Fruit fly (Drosophila melanogaster) whole organism, embryonic: ENCODE data around the gene dec.
A peak's percentile ranks its signal among the peaks of the same experiment; 100 is the strongest.

Source experiments
- BEAF-32 ChIP-seq: fragments of 200-800 bp; sonication (Bioruptor generic); optimal IDR thresholded peaks from 3 replicates; lab custom pipeline; 2017; ENCODE audit warnings: missing biosample characterization, missing genetic modification characterization, mild to moderate bottlenecking, moderate library complexity, missing genetic modification reagents
- CG10267 ChIP-seq: fragments of 200-800 bp; sonication (Bioruptor generic); optimal IDR thresholded peaks from 2 replicates; lab custom pipeline; 2018; ENCODE audit warnings: missing biosample characterization, mild to moderate bottlenecking, missing genetic modification characterization, moderate library complexity
- CG10565 ChIP-seq: fragments of 200-800 bp; sonication (Bioruptor generic); optimal IDR thresholded peaks from 3 replicates; lab custom pipeline; 2016; ENCODE audit warnings: missing biosample characterization, mild to moderate bottlenecking, missing genetic modification characterization
- CG12155 ChIP-seq: fragments of 200-800 bp; sonication (Bioruptor generic); optimal IDR thresholded peaks from 3 replicates; lab custom pipeline; 2016; ENCODE audit warnings: missing biosample characterization, missing genetic modification characterization
- CG13424 ChIP-seq: fragments of 200-800 bp; sonication (Bioruptor generic); optimal IDR thresholded peaks from 2 replicates; lab custom pipeline; 2019; ENCODE audit warnings: missing biosample characterization, mild to moderate bottlenecking, missing genetic modification characterization, moderate library complexity
- CG15514 ChIP-seq: fragments of 200-800 bp; sonication (Bioruptor generic); optimal IDR thresholded peaks from 3 replicates; lab custom pipeline; 2017; ENCODE audit warnings: missing biosample characterization, missing genetic modification characterization, mild to moderate bottlenecking, moderate library complexity, missing genetic modification reagents
- CG1603 ChIP-seq: fragments of 200-800 bp; sonication (Bioruptor generic); optimal IDR thresholded peaks from 2 replicates; lab custom pipeline; 2019; ENCODE audit warnings: missing biosample characterization, mild to moderate bottlenecking, missing genetic modification characterization, moderate library complexity
- CG16813 ChIP-seq: fragments of 200-800 bp; sonication (Bioruptor generic); IDR thresholded peaks from 3 replicates; pipeline ENCODE4 v1.3.6; 2022; ENCODE audit warnings: missing biosample characterization, missing genetic modification characterization; ENCODE audit not compliant: partially characterized antibody
- CG17912 ChIP-seq: fragments of 200-800 bp; sonication (Bioruptor generic); optimal IDR thresholded peaks from 2 replicates; lab custom pipeline; 2018; ENCODE audit warnings: missing biosample characterization, mild to moderate bottlenecking, missing genetic modification characterization
- CG1832 ChIP-seq: fragments of 200-800 bp; sonication (Bioruptor generic); optimal IDR thresholded peaks from 2 replicates; lab custom pipeline; 2017; ENCODE audit warnings: missing biosample characterization, mild to moderate bottlenecking, missing genetic modification characterization, inconsistent platforms
- CG2202 ChIP-seq: fragments of 200-800 bp; sonication (Bioruptor generic); optimal IDR thresholded peaks from 2 replicates; lab custom pipeline; 2018; ENCODE audit warnings: missing biosample characterization, mild to moderate bottlenecking, missing genetic modification characterization
- CG2712 ChIP-seq: fragments of 200-800 bp; optimal IDR thresholded peaks from 3 replicates; lab custom pipeline; 2019; ENCODE audit warnings: missing biosample characterization, mild to moderate bottlenecking, missing genetic modification characterization, moderate library complexity
- CG30403 ChIP-seq: fragments of 200-800 bp; sonication (Bioruptor generic); optimal IDR thresholded peaks from 3 replicates; lab custom pipeline; 2016; ENCODE audit warnings: missing biosample characterization, missing genetic modification characterization
- CG31441 ChIP-seq: fragments of 200-800 bp; sonication (Bioruptor generic); IDR thresholded peaks from 2 replicates; pipeline ENCODE4 v1.3.6; 2022; ENCODE audit warnings: missing biosample characterization, missing genetic modification characterization
- CG32532 ChIP-seq: fragments of 200-800 bp; sonication (Bioruptor generic); IDR thresholded peaks from 2 replicates; pipeline ENCODE4 v1.3.6; 2022; ENCODE audit warnings: missing biosample characterization, missing genetic modification characterization
- CG4282 ChIP-seq: fragments of 200-800 bp; sonication (Bioruptor generic); optimal IDR thresholded peaks from 2 replicates; lab custom pipeline; 2016; ENCODE audit warnings: missing biosample characterization, missing genetic modification characterization
- CG4424 ChIP-seq: fragments of 200-800 bp; sonication (Bioruptor generic); optimal IDR thresholded peaks from 3 replicates; lab custom pipeline; 2016; ENCODE audit warnings: missing biosample characterization, missing genetic modification characterization
- CG8944 ChIP-seq: fragments of 200-800 bp; sonication (Bioruptor generic); optimal IDR thresholded peaks from 3 replicates; lab custom pipeline; 2016; ENCODE audit warnings: missing biosample characterization, missing genetic modification characterization
- D19B ChIP-seq: fragments of 200-800 bp; sonication (Bioruptor generic); optimal IDR thresholded peaks from 2 replicates; lab custom pipeline; 2017; ENCODE audit warnings: missing biosample characterization, mild to moderate bottlenecking, missing genetic modification characterization
- Doc3 ChIP-seq: fragments of 200-800 bp; sonication (Bioruptor generic); IDR thresholded peaks from 3 replicates; pipeline ENCODE4 v1.3.6; 2022; ENCODE audit warnings: missing biosample characterization, missing genetic modification characterization; ENCODE audit not compliant: partially characterized antibody
- Fer2 ChIP-seq: fragments of 200-800 bp; sonication (Bioruptor generic); optimal IDR thresholded peaks from 2 replicates; lab custom pipeline; 2018; ENCODE audit warnings: missing biosample characterization, mild to moderate bottlenecking, missing genetic modification characterization, moderate library complexity
- HLH54F ChIP-seq: fragments of 200-800 bp; sonication (Bioruptor generic); optimal IDR thresholded peaks from 3 replicates; lab custom pipeline; 2016; ENCODE audit warnings: missing biosample characterization, missing genetic modification characterization
- HmgZ ChIP-seq: fragments of 200-800 bp; sonication (Bioruptor generic); optimal IDR thresholded peaks from 2 replicates; lab custom pipeline; 2018; ENCODE audit warnings: missing biosample characterization, mild to moderate bottlenecking, missing genetic modification characterization
- Optix ChIP-seq: fragments of 200-800 bp; sonication (Bioruptor generic); IDR thresholded peaks from 3 replicates; pipeline ENCODE4 v1.3.6; 2022; ENCODE audit warnings: missing biosample characterization, missing genetic modification characterization
- PHDP ChIP-seq: fragments of 200-800 bp; sonication (Bioruptor generic); optimal IDR thresholded peaks from 3 replicates; lab custom pipeline; 2018; ENCODE audit warnings: missing biosample characterization, mild to moderate bottlenecking, missing genetic modification characterization, moderate library complexity
- Side ChIP-seq: fragments of 200-800 bp; sonication (Bioruptor generic); optimal IDR thresholded peaks from 2 replicates; lab custom pipeline; 2016; ENCODE audit warnings: missing biosample characterization, missing genetic modification characterization
- Six4 ChIP-seq: fragments of 200-800 bp; sonication (Bioruptor generic); optimal IDR thresholded peaks from 2 replicates; lab custom pipeline; 2016; ENCODE audit warnings: missing biosample characterization, missing genetic modification characterization
- Sry-δ ChIP-seq: fragments of 200-800 bp; sonication (Bioruptor generic); optimal IDR thresholded peaks from 2 replicates; lab custom pipeline; 2016; ENCODE audit warnings: missing biosample characterization, missing genetic modification characterization
- Ssrp ChIP-seq: fragments of 200-800 bp; sonication (Bioruptor generic); optimal IDR thresholded peaks from 2 replicates; lab custom pipeline; 2018; ENCODE audit warnings: missing biosample characterization, mild to moderate bottlenecking, missing genetic modification characterization, moderate library complexity
- Xbp1 ChIP-seq: fragments of 200-800 bp; sonication (Bioruptor generic); optimal IDR thresholded peaks from 3 replicates; lab custom pipeline; 2016; ENCODE audit warnings: missing biosample characterization, mild to moderate bottlenecking, missing genetic modification characterization
- ap ChIP-seq: fragments of 200-800 bp; sonication (Bioruptor generic); IDR thresholded peaks from 2 replicates; pipeline ENCODE4 v1.3.6; 2022; ENCODE audit warnings: missing biosample characterization, missing genetic modification characterization
- chn ChIP-seq: fragments of 200-800 bp; sonication (Bioruptor generic); optimal IDR thresholded peaks from 2 replicates; lab custom pipeline; 2016; ENCODE audit warnings: missing biosample characterization, missing genetic modification characterization
- danr ChIP-seq: fragments of 200-800 bp; sonication (Bioruptor generic); IDR thresholded peaks from 2 replicates; pipeline ENCODE4 v1.3.6; 2022; ENCODE audit warnings: missing biosample characterization, missing genetic modification characterization
- emc ChIP-seq: fragments of 200-800 bp; sonication (Bioruptor generic); optimal IDR thresholded peaks from 2 replicates; lab custom pipeline; 2016; ENCODE audit warnings: missing biosample characterization, missing genetic modification characterization
- gce ChIP-seq: fragments of 200-800 bp; sonication (Bioruptor generic); IDR thresholded peaks from 3 replicates; pipeline ENCODE4 v1.3.6; 2022; ENCODE audit warnings: missing biosample characterization, missing genetic modification characterization
- gro ChIP-seq: fragments of 200-800 bp; sonication (Bioruptor generic); optimal IDR thresholded peaks from 2 replicates; lab custom pipeline; 2016; ENCODE audit warnings: missing biosample characterization, missing genetic modification characterization
- gsb-n ChIP-seq: fragments of 200-800 bp; sonication (Bioruptor generic); optimal IDR thresholded peaks from 3 replicates; lab custom pipeline; 2018; ENCODE audit warnings: missing biosample characterization, mild to moderate bottlenecking, missing genetic modification characterization
- hb ChIP-seq: fragments of 200-800 bp; sonication (Bioruptor generic); IDR thresholded peaks from 3 replicates; pipeline ENCODE4 v1.3.6; 2022; ENCODE audit warnings: missing biosample characterization, missing genetic modification characterization; ENCODE audit not compliant: partially characterized antibody
- knrl ChIP-seq: fragments of 200-800 bp; sonication (Bioruptor generic); IDR thresholded peaks from 3 replicates; pipeline ENCODE4 v1.3.6; 2022; ENCODE audit warnings: missing biosample characterization, missing genetic modification characterization; ENCODE audit not compliant: partially characterized antibody
- lmd ChIP-seq: fragments of 200-800 bp; sonication (Bioruptor generic); IDR thresholded peaks from 2 replicates; pipeline ENCODE4 v1.3.6; 2022; ENCODE audit warnings: missing biosample characterization, missing genetic modification characterization
- odd ChIP-seq: fragments of 200-800 bp; sonication (Bioruptor generic); optimal IDR thresholded peaks from 2 replicates; lab custom pipeline; 2017; ENCODE audit warnings: missing biosample characterization, mild to moderate bottlenecking, missing genetic modification characterization
- pb ChIP-seq: fragments of 200-800 bp; sonication (Bioruptor generic); optimal IDR thresholded peaks from 3 replicates; lab custom pipeline; 2016; ENCODE audit warnings: missing biosample characterization, missing genetic modification characterization
- pho ChIP-seq: fragments of 200-800 bp; sonication (Bioruptor generic); optimal IDR thresholded peaks from 2 replicates; lab custom pipeline; 2016; ENCODE audit warnings: missing biosample characterization, missing genetic modification characterization
- repo ChIP-seq: fragments of 200-800 bp; sonication (Bioruptor generic); optimal IDR thresholded peaks from 2 replicates; lab custom pipeline; 2016; ENCODE audit warnings: missing biosample characterization, missing genetic modification characterization
- sisA ChIP-seq: fragments of 200-800 bp; sonication (Bioruptor generic); IDR thresholded peaks from 2 replicates; pipeline ENCODE4 v1.3.6; 2022; ENCODE audit warnings: missing biosample characterization, missing genetic modification characterization
- slbo ChIP-seq: fragments of 200-800 bp; sonication (Bioruptor generic); IDR thresholded peaks from 2 replicates; pipeline ENCODE4 v1.3.6; 2022; ENCODE audit warnings: missing biosample characterization, missing genetic modification characterization
- sna ChIP-seq: fragments of 200-800 bp; sonication (Bioruptor generic); IDR thresholded peaks from 2 replicates; pipeline ENCODE4 v1.3.6; 2022; ENCODE audit warnings: missing biosample characterization, missing genetic modification characterization; ENCODE audit not compliant: partially characterized antibody
- tap ChIP-seq: fragments of 200-800 bp; optimal IDR thresholded peaks from 3 replicates; lab custom pipeline; 2019; ENCODE audit warnings: missing biosample characterization, mild to moderate bottlenecking, missing genetic modification characterization, moderate library complexity

dec gene

dm6 chrX:7901153-7902038 is 28.4 kb upstream of the dec start, which contains the start of the genes RpS6 and bys (continued):
- no peak for TF ChIP-seq gsb-n
- no peak for TF ChIP-seq emc
- no peak for TF ChIP-seq Ssrp (tag; lab: Kevin White, UChicago)
- peak; percentile 23 for TF ChIP-seq Side (GFP tag; lab: Kevin White, UChicago)
- peak; percentile 11 for TF ChIP-seq CG13424 (tag; lab: Kevin White, UChicago)
- peak; percentile 83 for TF ChIP-seq knrl (GFP tag; lab: Robert Waterston, UW)
- TF ChIP-seq pho = no peak
- peak; percentile 62 for TF ChIP-seq gro
- TF ChIP-seq CG2202 (tag; lab: Kevin White, UChicago) = peak; percentile 14
- TF ChIP-seq ap = no peak
- peak; percentile 43; the same call in 1 of the 2 replicates for TF ChIP-seq CG31441 (GFP tag; lab: Robert Waterston, UW)
- TF ChIP-seq CG32532 = peak; percentile 73
- TF ChIP-seq Xbp1 (GFP tag; lab: Kevin White, UChicago) = peak; percentile 54
- peak; percentile 39 for TF ChIP-seq CG2712 (tag; lab: Kevin White, UChicago)
- TF ChIP-seq lmd (GFP tag; lab: Robert Waterston, UW) = peak; percentile 30; the same call in 1 of the 2 replicates
- peak; percentile 68 for TF ChIP-seq CG30403
- TF ChIP-seq Optix = 0 out of 3 replicates have a peak, but pooled peaks have one; percentile 32
- TF ChIP-seq CG15514 (GFP tag; lab: Kevin White, UChicago) = peak; percentile 22
- TF ChIP-seq CG16813 (GFP tag; lab: Robert Waterston, UW) = peak; percentile 87
- peak; percentile 87 for TF ChIP-seq BEAF-32
- TF ChIP-seq chn (GFP tag; lab: Kevin White, UChicago) = peak; percentile 37
- no peak for TF ChIP-seq CG4282
- no peak for TF ChIP-seq Six4 (GFP tag; lab: Kevin White, UChicago)
- peak; percentile 78 for TF ChIP-seq hb
- TF ChIP-seq slbo (GFP tag; lab: Robert Waterston, UW) = peak; percentile 81
- TF ChIP-seq Doc3 (GFP tag; lab: Robert Waterston, UW) = peak; percentile 71; the same call in 2 of the 3 replicates
- peak; percentile 36 for TF ChIP-seq PHDP (tag; lab: Kevin White, UChicago)
- TF ChIP-seq CG12155 (GFP tag; lab: Kevin White, UChicago) = peak; percentile 16
- no peak for TF ChIP-seq CG1832 (GFP tag; lab: Kevin White, UChicago)
- TF ChIP-seq odd (GFP tag; lab: Kevin White, UChicago) = peak; percentile 51
- peak; percentile 59 for TF ChIP-seq CG17912 (GFP tag; lab: Kevin White, UChicago)
- peak; percentile 39 for TF ChIP-seq CG4424 (GFP tag; lab: Kevin White, UChicago)
- TF ChIP-seq CG1603 (tag; lab: Kevin White, UChicago) = peak; percentile 61
- no peak for TF ChIP-seq gce (GFP tag; lab: Robert Waterston, UW)
- TF ChIP-seq CG10565 = no peak
- no peak for TF ChIP-seq repo (GFP tag; lab: Kevin White, UChicago)
- no peak for TF ChIP-seq danr (GFP tag; lab: Robert Waterston, UW)
- TF ChIP-seq HmgZ (tag; lab: Kevin White, UChicago) = no peak
- TF ChIP-seq Fer2 (tag; lab: Kevin White, UChicago) = no peak
- peak; percentile 19 for TF ChIP-seq pb (GFP tag; lab: Kevin White, UChicago)
- peak; percentile 78 for TF ChIP-seq Sry-δ (GFP tag; lab: Kevin White, UChicago)
- TF ChIP-seq sisA (GFP tag; lab: Robert Waterston, UW) = 0 out of 2 replicates have a peak, but pooled peaks have one; percentile 20
- 0 out of 2 replicates have a peak, but pooled peaks have one; percentile 36 for TF ChIP-seq sna (GFP tag; lab: Robert Waterston, UW)
- no peak for TF ChIP-seq tap
- TF ChIP-seq HLH54F (GFP tag; lab: Kevin White, UChicago) = peak; percentile 22
- TF ChIP-seq D19B (GFP tag; lab: Kevin White, UChicago) = no peak
- TF ChIP-seq CG8944 (GFP tag; lab: Kevin White, UChicago) = peak; percentile 32
- peak; percentile 63 for TF ChIP-seq CG10267 (tag; lab: Kevin White, UChicago)
